Worm (Caenorhabditis elegans) whole organism, mixed stage, embryonic: ENCODE results near the gene F41G3.10.

Experiments
- blmp-1 ChIP-seq: fragments of 150-350 bp; optimal IDR thresholded peaks from 2 replicates; lab custom pipeline; 2014; ENCODE audit warnings: missing biosample characterization, missing genetic modification characterization
- elt-1 ChIP-seq: sonication (generic microtip); optimal IDR thresholded peaks from 2 replicates; lab custom pipeline; 2017; ENCODE audit warnings: missing genetic modification characterization, mild to moderate bottlenecking, missing compliant biosample characterization, antibody characterized with exemption, moderate library complexity, borderline replicate concordance; ENCODE audit not compliant: insufficient read depth
- lsy-2 ChIP-seq: fragments of 150-350 bp; optimal IDR thresholded peaks from 2 replicates; lab custom pipeline; 2014; ENCODE audit warnings: missing biosample characterization, missing genetic modification characterization
- mls-2 ChIP-seq: sonication (generic microtip); optimal IDR thresholded peaks from 2 replicates; lab custom pipeline; 2016; ENCODE audit warnings: mild to moderate bottlenecking, missing genetic modification characterization, moderate library complexity, missing compliant biosample characterization

ce11 chrII:6782738-6783163, 33.4 kb upstream of the F41G3.10 start:
- TF ChIP-seq mls-2 (no peak), blmp-1 (tag; lab: Kevin White, UChicago) (no peak), lsy-2 (tag; lab: Kevin White, UChicago) (no peak), elt-1 (no peak)
